Worm (Caenorhabditis elegans) whole organism, L4/young adult: ENCODE results near the gene fbxa-53.
"Not testable (repeated sequence)": the region's sequence is repeated elsewhere in the genome, so short reads cannot be mapped to it uniquely, and the experiment has no call there.

Source experiments
- W03F9.2 ChIP-seq: fragments of 150-350 bp; optimal IDR thresholded peaks from 2 replicates; lab custom pipeline; 2014; ENCODE audit warnings: missing biosample characterization, missing genetic modification characterization
- dao-5 ChIP-seq: sonication (generic microtip); optimal IDR thresholded peaks from 2 replicates; lab custom pipeline; 2016; ENCODE audit warnings: missing genotype, missing genetic modification characterization, moderate library complexity, missing compliant biosample characterization
- him-1 ChIP-seq: sonication (generic microtip); optimal IDR thresholded peaks from 2 replicates; lab custom pipeline; 2016; ENCODE audit warnings: missing genotype, missing genetic modification reagents, missing genetic modification characterization, missing compliant biosample characterization

Gene fbxa-53

DNA sequence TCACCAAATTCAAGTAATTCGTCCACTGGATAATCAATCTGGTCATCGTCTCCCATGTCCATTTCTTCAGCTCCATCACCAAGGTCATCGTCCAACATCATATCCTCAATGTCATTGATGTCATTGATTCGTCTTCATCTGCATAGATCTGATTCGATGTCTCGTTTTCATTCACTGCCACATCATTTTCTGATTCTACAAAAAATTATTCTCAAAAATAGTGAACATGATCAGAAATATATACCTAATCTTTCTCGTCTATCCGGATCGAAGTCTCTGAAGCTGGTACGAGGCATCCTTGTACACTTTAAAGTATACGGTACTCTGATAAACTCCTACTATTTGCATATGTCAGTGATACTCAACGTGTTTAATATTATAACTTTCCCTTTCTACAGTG, 21.5 kb downstream of the fbxa-53 start, which contains the start of gene C36C9.4:
Gene C36C9.4 (minus strand): TSS at position 101 of the 400 bp plus-strand sequence.
- TF ChIP-seq dao-5, W03F9.2, him-1: not testable (repeated sequence)

DNA sequence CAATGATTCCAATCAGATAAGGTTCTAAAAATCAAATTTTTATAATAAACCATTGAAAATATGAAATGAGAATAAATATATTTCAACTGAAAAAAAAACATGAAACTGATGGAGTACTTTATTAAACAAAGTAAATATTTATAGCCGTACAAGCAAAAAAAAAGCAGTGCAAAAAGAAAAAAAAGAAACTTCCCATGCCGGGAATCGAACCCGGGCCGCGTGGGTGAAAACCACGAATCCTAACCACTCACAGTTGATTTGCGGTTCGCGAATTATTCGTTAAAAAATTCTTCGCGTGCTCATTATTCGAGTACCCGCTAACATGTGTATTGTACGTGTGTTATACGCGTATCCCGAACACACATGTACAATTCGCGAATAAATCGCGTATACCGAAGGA, 27.5 kb downstream of the fbxa-53 start, which contains the start of gene C36C9.6:
Gene C36C9.6 (minus strand): TSS at position 101 of the 400 bp plus-strand sequence.
- TF ChIP-seq him-1, W03F9.2, dao-5: not testable (repeated sequence)

DNA sequence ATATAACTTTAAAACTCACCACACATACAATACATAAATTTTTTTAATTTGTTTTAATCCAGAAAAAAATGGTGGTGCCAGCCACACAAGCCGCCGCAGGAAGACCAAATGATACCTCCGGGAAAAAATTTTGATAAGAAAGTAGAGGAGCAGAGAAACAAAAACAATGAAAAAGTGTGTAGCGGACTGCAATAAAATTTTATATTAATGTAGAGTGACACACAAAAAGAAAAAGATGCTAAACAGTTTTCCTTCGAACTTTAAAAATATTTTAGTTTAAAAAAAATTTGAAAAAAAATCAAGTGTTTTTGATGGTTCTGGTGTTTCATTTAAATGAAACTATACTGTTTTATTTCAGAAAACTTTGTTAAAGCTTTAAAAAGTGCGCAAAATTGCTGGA, 28.4 kb downstream of the fbxa-53 start, which contains the start of gene C36C9.12:
Gene C36C9.12 (minus strand): TSS at position 101 of the 400 bp plus-strand sequence.
- not testable (repeated sequence) for TF ChIP-seq him-1, W03F9.2, dao-5

DNA sequence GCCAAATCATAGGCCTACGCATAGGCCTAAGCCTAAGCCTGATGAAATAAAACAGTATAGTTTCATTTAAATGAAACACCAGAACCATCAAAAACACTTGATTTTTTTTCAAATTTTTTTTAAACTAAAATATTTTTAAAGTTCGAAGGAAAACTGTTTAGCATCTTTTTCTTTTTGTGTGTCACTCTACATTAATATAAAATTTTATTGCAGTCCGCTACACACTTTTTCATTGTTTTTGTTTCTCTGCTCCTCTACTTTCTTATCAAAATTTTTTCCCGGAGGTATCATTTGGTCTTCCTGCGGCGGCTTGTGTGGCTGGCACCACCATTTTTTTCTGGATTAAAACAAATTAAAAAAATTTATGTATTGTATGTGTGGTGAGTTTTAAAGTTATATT, 31.3 kb downstream of the fbxa-53 start, which contains the start of gene C36C9.11:
Gene C36C9.11 (plus strand): TSS at position 301 of the 400 bp plus-strand sequence.
- TF ChIP-seq W03F9.2, dao-5, him-1: not testable (repeated sequence)

DNA sequence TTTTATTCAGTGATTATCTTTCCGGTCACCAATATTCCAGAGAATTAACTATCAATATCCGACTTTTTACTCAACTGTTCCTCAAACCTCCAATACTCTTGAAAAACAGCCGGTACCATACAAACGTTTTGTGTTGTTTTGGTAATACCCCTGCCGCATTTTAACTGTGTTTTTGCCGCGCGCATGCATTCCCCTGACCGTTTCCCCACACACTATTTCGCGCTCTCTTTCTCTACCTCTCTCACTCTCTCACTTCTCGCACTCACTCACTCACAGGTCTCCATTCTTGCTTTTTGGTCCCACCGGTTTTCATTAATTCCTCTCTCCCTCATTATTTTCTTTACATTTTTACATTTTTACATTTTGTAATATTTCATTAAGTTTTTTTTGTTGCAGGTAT, 35.8 kb downstream of the fbxa-53 start, which contains the start of gene meg-4:
Gene meg-4 (plus strand): TSS at position 397 of the 400 bp plus-strand sequence.
- TF ChIP-seq dao-5 (no peak), him-1 (no peak), W03F9.2 (no peak)

DNA sequence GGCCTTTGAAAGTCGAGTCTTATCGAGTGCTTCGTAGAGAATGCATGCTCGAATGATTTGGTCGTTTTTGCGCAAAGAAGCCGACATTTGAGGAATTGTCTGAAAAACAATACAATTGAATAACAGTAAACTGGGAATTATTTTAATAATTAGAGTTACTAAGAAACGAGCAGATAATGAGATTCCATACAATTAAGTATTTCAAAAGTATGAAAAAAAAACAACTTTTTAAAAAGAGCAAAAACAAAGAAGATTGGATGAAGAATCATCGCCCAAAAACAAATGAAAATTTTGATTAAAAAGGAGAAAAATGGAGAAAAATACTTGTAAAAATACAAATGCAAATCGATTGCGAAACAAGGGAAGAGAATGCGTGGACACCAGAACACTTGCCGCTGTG, 40.4 kb downstream of the fbxa-53 start, which contains the start of gene fbxa-170:
Gene fbxa-170 (minus strand): TSS at position 101 of the 400 bp plus-strand sequence.
- TF ChIP-seq W03F9.2 (no peak), dao-5 (no peak), him-1 (no peak)

DNA sequence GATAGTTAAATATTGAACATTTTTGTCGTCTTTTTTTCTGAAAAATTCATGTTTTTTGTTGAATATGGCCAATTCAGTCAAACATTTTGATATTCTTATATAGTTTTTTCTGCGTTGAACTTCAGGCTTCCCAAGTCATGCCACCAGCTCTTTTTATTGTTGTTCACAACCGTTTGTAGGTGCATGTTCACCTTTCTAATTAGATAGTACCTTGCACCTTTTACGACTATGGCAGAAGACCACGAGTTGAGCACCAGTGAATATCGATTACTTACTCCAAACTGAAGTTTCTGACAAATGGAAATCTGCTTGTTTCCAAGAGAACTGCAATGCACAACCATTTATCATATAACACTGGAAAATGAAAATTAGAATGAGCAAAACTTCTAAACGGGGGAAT, 42.5 kb downstream of the fbxa-53 start:
- TF ChIP-seq dao-5 = no peak
- TF ChIP-seq him-1 = no peak
- no peak for TF ChIP-seq W03F9.2

DNA sequence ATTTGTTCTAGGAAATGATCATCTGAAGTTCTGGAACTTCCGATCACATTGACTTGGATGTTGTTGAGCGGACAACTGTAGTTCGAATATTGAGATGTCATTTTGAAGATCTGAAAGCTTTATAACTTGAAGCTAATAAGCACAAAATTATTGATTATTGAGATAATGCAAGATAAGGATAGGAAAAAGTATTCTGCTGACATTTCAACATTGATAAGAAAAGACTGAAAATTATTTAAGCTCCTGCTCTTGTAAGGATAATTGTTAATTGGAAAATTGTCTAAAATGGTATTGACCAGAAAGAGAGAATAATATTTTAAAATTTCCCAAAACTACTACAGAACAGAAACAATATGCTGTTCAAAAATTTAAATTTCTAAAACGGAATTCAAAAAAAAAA, 44.3 kb downstream of the fbxa-53 start, which contains the start of gene tbx-31:
Gene tbx-31 (minus strand): TSS at position 101 of the 400 bp plus-strand sequence.
- TF ChIP-seq him-1 (no peak), W03F9.2 (no peak), dao-5 (no peak)

DNA sequence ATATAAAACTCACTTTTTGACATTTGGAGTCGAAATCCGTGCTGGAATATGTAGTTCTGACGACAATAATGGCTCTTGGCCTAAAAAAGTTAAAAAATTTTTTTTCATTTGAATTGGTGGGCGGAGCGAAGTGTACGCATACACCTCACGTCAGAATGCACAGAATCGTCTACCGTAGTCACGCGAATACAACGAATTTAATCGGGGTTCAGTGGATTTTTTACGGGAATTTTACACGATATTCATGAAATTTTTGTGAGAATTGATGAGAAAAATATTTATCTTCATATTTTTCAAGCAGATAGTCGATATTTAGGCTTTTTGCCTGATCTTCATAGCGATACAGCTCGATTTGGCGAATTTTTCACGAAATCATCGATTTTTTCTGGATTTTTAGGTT, 49.6 kb downstream of the fbxa-53 start, which contains the start of gene R09H3.3:
Gene R09H3.3 (minus strand): TSS at position 101 of the 400 bp plus-strand sequence.
- no peak for TF ChIP-seq W03F9.2
- no peak for TF ChIP-seq dao-5
- no peak for TF ChIP-seq him-1

DNA sequence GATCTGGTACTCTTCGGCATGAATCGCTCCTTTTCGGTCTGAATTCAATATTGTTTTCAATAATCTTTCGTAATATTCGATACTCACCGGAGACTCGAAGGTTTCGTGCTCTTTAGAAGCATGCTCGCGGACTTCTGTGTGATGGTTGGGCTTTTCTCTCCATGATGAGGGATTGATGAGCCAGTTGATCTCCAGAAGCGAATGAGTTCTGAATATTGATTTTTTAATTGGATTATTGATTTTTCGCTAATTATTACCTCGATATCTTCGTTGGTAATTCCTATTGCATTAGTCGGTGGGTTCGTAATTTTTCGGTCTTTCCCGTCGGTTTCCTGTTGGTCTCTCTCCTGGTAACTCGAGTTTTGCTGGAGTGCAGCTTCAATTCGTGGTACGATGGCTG, 51.3 kb downstream of the fbxa-53 start:
- TF ChIP-seq dao-5 (no peak), him-1 (no peak), W03F9.2 (no peak)
